Worm (Caenorhabditis elegans) whole organism, L3 larva: ENCODE data around the gene rike-1.

Experiments
- ceh-16 ChIP-seq: sonication (generic microtip); optimal IDR thresholded peaks from 2 replicates; lab custom pipeline; 2017; ENCODE audit warnings: missing biosample characterization, missing genetic modification characterization
- ceh-82 ChIP-seq: fragments of 150-350 bp; optimal IDR thresholded peaks from 2 replicates; lab custom pipeline; 2014; ENCODE audit warnings: missing biosample characterization, missing genetic modification characterization
- mdl-1 ChIP-seq: fragments of 150-350 bp; optimal IDR thresholded peaks from 2 replicates; lab custom pipeline; 2014; ENCODE audit warnings: missing biosample characterization, missing genetic modification characterization
- nfya-1 ChIP-seq: sonication (generic microtip); optimal IDR thresholded peaks from 2 replicates; lab custom pipeline; 2017; ENCODE audit warnings: missing genetic modification characterization, mild to moderate bottlenecking, missing compliant biosample characterization, antibody characterized with exemption, moderate library complexity; ENCODE audit not compliant: insufficient read depth
- zag-1 ChIP-seq: fragments of 150-350 bp; optimal IDR thresholded peaks from 2 replicates; lab custom pipeline; 2014; ENCODE audit warnings: missing biosample characterization, missing genetic modification characterization

- TF ChIP-seq nfya-1 (tag; lab: Kevin White, UChicago) (no peak), mdl-1 (tag; lab: Kevin White, UChicago) (no peak), ceh-82 (tag; lab: Kevin White, UChicago) (no peak), zag-1 (no peak), ceh-16 (tag; lab: Kevin White, UChicago) (no peak)
These were observed 46.4 kb downstream of the rike-1 start for ce11 chrV:14499074-14499864.
